Fruit fly (Drosophila melanogaster) whole organism: ENCODE measurements around the gene kon.

Experiments used
- CG8478 ChIP-seq: fragments of >200 bp; optimal IDR thresholded peaks from 2 replicates; lab custom pipeline; 2018; ENCODE audit warnings: inconsistent platforms
- Dll ChIP-seq: fragments of >200 bp; optimal IDR thresholded peaks from 2 replicates; lab custom pipeline; 2017
- EcR ChIP-seq, 2 experiments: fragments of >200 bp; optimal IDR thresholded peaks; 2 replicates each; lab custom pipeline; 2017; ENCODE audit warnings: missing biosample characterization in 2 of 2, missing genetic modification characterization in 2 of 2, missing genetic modification reagents in 2 of 2
- pan ChIP-seq: fragments of >200 bp; optimal IDR thresholded peaks from 2 replicates; lab custom pipeline; 2017
- psq ChIP-seq: fragments of >200 bp; optimal IDR thresholded peaks from 2 replicates; lab custom pipeline; 2017
- usp ChIP-seq: fragments of >200 bp; optimal IDR thresholded peaks from 2 replicates; lab custom pipeline; 2017; ENCODE audit warnings: missing biosample characterization, missing genetic modification characterization, mixed read lengths

- TF ChIP-seq psq (lab: Kevin White, UChicago) (no peak), EcR (GFP tag; optimal IDR thresholded peaks at IDR 0.05; lab: Kevin White, UChicago) (no peak), CG8478 (lab: Kevin White, UChicago) (no peak), Dll (lab: Kevin White, UChicago) (no peak), usp (GFP tag; lab: Kevin White, UChicago) (no peak), pan (lab: Kevin White, UChicago) (no peak)
Measured at dm6 chr2L:18505475-18505874, 1.7 kb upstream of the kon start.
